Fruit fly (Drosophila melanogaster) whole organism, embryonic: Measurements from ENCODE around the gene Vha55.

Experiments used
- Abd-B ChIP-seq: fragments of 200-800 bp; sonication (Bioruptor generic); optimal IDR thresholded peaks from 2 replicates; lab custom pipeline; 2018; ENCODE audit warnings: missing biosample characterization, mild to moderate bottlenecking, missing genetic modification characterization, moderate library complexity
- Atf-2 ChIP-seq: fragments of 200-800 bp; sonication (Bioruptor generic); optimal IDR thresholded peaks from 2 replicates; lab custom pipeline; 2016; ENCODE audit warnings: missing biosample characterization, missing genetic modification characterization
- Bgb ChIP-seq: fragments of 200-800 bp; sonication (Bioruptor generic); IDR thresholded peaks from 2 replicates; pipeline ENCODE4 v1.3.6; 2022; ENCODE audit warnings: missing biosample characterization, missing genetic modification characterization; ENCODE audit not compliant: partially characterized antibody
- CG10147 ChIP-seq: fragments of 200-800 bp; sonication (Bioruptor generic); optimal IDR thresholded peaks from 2 replicates; lab custom pipeline; 2019; ENCODE audit warnings: missing biosample characterization, mild to moderate bottlenecking, missing genetic modification characterization, moderate library complexity
- CG10209 ChIP-seq: fragments of 200-800 bp; sonication (Bioruptor generic); optimal IDR thresholded peaks from 3 replicates; lab custom pipeline; 2017; ENCODE audit warnings: missing biosample characterization, mild to moderate bottlenecking, missing genetic modification characterization, missing genetic modification reagents
- CG10431 ChIP-seq: fragments of 200-800 bp; sonication (Bioruptor generic); optimal IDR thresholded peaks from 3 replicates; lab custom pipeline; 2018; ENCODE audit warnings: missing biosample characterization, mild to moderate bottlenecking, missing genetic modification characterization
- CG11696 ChIP-seq: fragments of 200-800 bp; sonication (Bioruptor generic); IDR thresholded peaks from 2 replicates; pipeline ENCODE4 v1.3.6; 2022; ENCODE audit warnings: missing biosample characterization, missing genetic modification characterization
- CG12071 ChIP-seq: fragments of 200-800 bp; sonication (Bioruptor generic); optimal IDR thresholded peaks from 3 replicates; lab custom pipeline; 2018; ENCODE audit warnings: missing biosample characterization, mild to moderate bottlenecking, missing genetic modification characterization
- CG13123 ChIP-seq: fragments of 200-800 bp; sonication (Bioruptor generic); optimal IDR thresholded peaks from 2 replicates; lab custom pipeline; 2016; ENCODE audit warnings: missing biosample characterization, missing genetic modification characterization
- CG13894 ChIP-seq: fragments of 200-800 bp; sonication (Bioruptor generic); optimal IDR thresholded peaks from 3 replicates; lab custom pipeline; 2018; ENCODE audit warnings: missing biosample characterization, mild to moderate bottlenecking, missing genetic modification characterization, moderate library complexity
- CG14050 ChIP-seq: fragments of 200-800 bp; sonication (Bioruptor generic); IDR thresholded peaks from 3 replicates; pipeline ENCODE4 v1.3.6; 2022; ENCODE audit warnings: missing biosample characterization, missing genetic modification characterization
- CG14441 ChIP-seq: fragments of 200-800 bp; sonication (Bioruptor generic); IDR thresholded peaks from 2 replicates; pipeline ENCODE4 v1.3.6; 2022; ENCODE audit warnings: missing biosample characterization, missing genetic modification characterization
- CG1792 ChIP-seq: fragments of 200-800 bp; sonication (Bioruptor generic); optimal IDR thresholded peaks from 2 replicates; lab custom pipeline; 2016; ENCODE audit warnings: missing biosample characterization, missing genetic modification characterization
- CG4328 ChIP-seq: fragments of 200-800 bp; sonication (Bioruptor generic); optimal IDR thresholded peaks from 3 replicates; lab custom pipeline; 2017; ENCODE audit warnings: missing biosample characterization, missing genetic modification reagents, missing genetic modification characterization
- CG4854 ChIP-seq: fragments of 200-800 bp; sonication (Bioruptor generic); optimal IDR thresholded peaks from 2 replicates; lab custom pipeline; 2016; ENCODE audit warnings: missing biosample characterization, missing genetic modification characterization, inconsistent platforms
- CG5245 ChIP-seq: fragments of 200-800 bp; sonication (Bioruptor generic); optimal IDR thresholded peaks from 3 replicates; lab custom pipeline; 2016; ENCODE audit warnings: missing biosample characterization, missing genetic modification characterization
- CG9437 ChIP-seq: fragments of 200-800 bp; sonication (Bioruptor generic); optimal IDR thresholded peaks from 2 replicates; lab custom pipeline; 2018; ENCODE audit warnings: missing biosample characterization, mild to moderate bottlenecking, missing genetic modification characterization
- CoRest ChIP-seq: fragments of 200-800 bp; sonication (Bioruptor generic); optimal IDR thresholded peaks from 3 replicates; lab custom pipeline; 2018; ENCODE audit warnings: missing biosample characterization, mild to moderate bottlenecking, missing genetic modification characterization, moderate library complexity
- Fer2 ChIP-seq: fragments of 200-800 bp; sonication (Bioruptor generic); optimal IDR thresholded peaks from 2 replicates; lab custom pipeline; 2018; ENCODE audit warnings: missing biosample characterization, mild to moderate bottlenecking, missing genetic modification characterization, moderate library complexity
- H2.0 ChIP-seq: fragments of 200-800 bp; sonication (Bioruptor generic); IDR thresholded peaks from 2 replicates; pipeline ENCODE4 v1.3.6; 2022; ENCODE audit warnings: missing biosample characterization, missing genetic modification characterization
- Jarid2 ChIP-seq: fragments of 200-800 bp; sonication (Bioruptor generic); optimal IDR thresholded peaks from 3 replicates; lab custom pipeline; 2017; ENCODE audit warnings: mild to moderate bottlenecking, missing biosample characterization, missing genetic modification reagents, missing genetic modification characterization
- Lim3 ChIP-seq: fragments of 200-800 bp; sonication (Bioruptor generic); IDR thresholded peaks from 2 replicates; pipeline ENCODE4 v1.3.6; 2022; ENCODE audit warnings: missing biosample characterization, missing genetic modification characterization
- Med ChIP-seq: fragments of 200-800 bp; sonication (Bioruptor generic); peaks from one replicate; lab custom pipeline; 2016; ENCODE audit warnings: missing biosample characterization, missing genetic modification characterization, mild to moderate bottlenecking, inconsistent platforms, moderate library complexity
- Mrtf ChIP-seq: fragments of 200-800 bp; sonication (Bioruptor generic); IDR thresholded peaks from 3 replicates; pipeline ENCODE4 v1.3.6; 2022; ENCODE audit warnings: missing biosample characterization, missing genetic modification characterization
- NC2α ChIP-seq: fragments of 200-800 bp; sonication (Bioruptor generic); optimal IDR thresholded peaks from 2 replicates; lab custom pipeline; 2016; ENCODE audit warnings: missing biosample characterization, missing genetic modification characterization
- NK7.1 ChIP-seq: fragments of 200-800 bp; sonication (Bioruptor generic); optimal IDR thresholded peaks from 3 replicates; lab custom pipeline; 2016; ENCODE audit warnings: missing biosample characterization, missing genetic modification characterization
- Nf-YA ChIP-seq: fragments of 200-800 bp; sonication (Bioruptor generic); IDR thresholded peaks from 2 replicates; pipeline ENCODE4 v1.3.6; 2022; ENCODE audit warnings: missing biosample characterization, missing genetic modification characterization
- Sry-β ChIP-seq: fragments of 200-800 bp; sonication (Bioruptor generic); optimal IDR thresholded peaks from 2 replicates; lab custom pipeline; 2018; ENCODE audit warnings: missing biosample characterization, mild to moderate bottlenecking, missing genetic modification characterization, moderate library complexity
- Sry-δ ChIP-seq: fragments of 200-800 bp; sonication (Bioruptor generic); optimal IDR thresholded peaks from 2 replicates; lab custom pipeline; 2016; ENCODE audit warnings: missing biosample characterization, missing genetic modification characterization
- Taf1 ChIP-seq: fragments of 200-800 bp; sonication (Bioruptor generic); IDR thresholded peaks from 2 replicates; pipeline ENCODE4 v1.3.6; 2022; ENCODE audit warnings: missing biosample characterization, missing genetic modification characterization
- ase ChIP-seq: fragments of 200-800 bp; sonication (Bioruptor generic); IDR thresholded peaks from 3 replicates; pipeline ENCODE4 v1.3.6; 2022; ENCODE audit warnings: missing biosample characterization, missing genetic modification characterization
- ato ChIP-seq: fragments of 200-800 bp; sonication (Bioruptor generic); IDR thresholded peaks from 2 replicates; pipeline ENCODE4 v1.3.6; 2022; ENCODE audit warnings: missing biosample characterization, missing genetic modification characterization; ENCODE audit not compliant: partially characterized antibody
- bigmax ChIP-seq: fragments of 200-800 bp; sonication (Bioruptor generic); optimal IDR thresholded peaks from 2 replicates; lab custom pipeline; 2018; ENCODE audit warnings: missing biosample characterization, mild to moderate bottlenecking, missing genetic modification characterization
- br ChIP-seq: fragments of >200 bp; optimal IDR thresholded peaks from 2 replicates; lab custom pipeline; 2017
- crc ChIP-seq: fragments of 200-800 bp; sonication (Bioruptor generic); optimal IDR thresholded peaks from 2 replicates; lab custom pipeline; 2016; ENCODE audit warnings: missing biosample characterization, missing genetic modification characterization
- danr ChIP-seq: fragments of 200-800 bp; sonication (Bioruptor generic); IDR thresholded peaks from 2 replicates; pipeline ENCODE4 v1.3.6; 2022; ENCODE audit warnings: missing biosample characterization, missing genetic modification characterization
- dpn ChIP-seq, 2 experiments: fragments of 200-800 bp; sonication (Bioruptor generic); optimal IDR thresholded peaks; 3 replicates each; lab custom pipeline; 2016; ENCODE audit warnings: missing biosample characterization in 2 of 2, missing genetic modification characterization in 2 of 2
- fd96Cb ChIP-seq: fragments of 200-800 bp; sonication (Bioruptor generic); optimal IDR thresholded peaks from 2 replicates; lab custom pipeline; 2018; ENCODE audit warnings: missing biosample characterization, mild to moderate bottlenecking, missing genetic modification characterization, moderate library complexity
- gt ChIP-seq: fragments of 200-800 bp; sonication (Bioruptor generic); IDR thresholded peaks from 2 replicates; pipeline ENCODE4 v1.3.6; 2022; ENCODE audit warnings: missing biosample characterization, missing genetic modification characterization
- kni ChIP-seq: fragments of 200-800 bp; sonication (Bioruptor generic); optimal IDR thresholded peaks from 3 replicates; lab custom pipeline; 2017; ENCODE audit warnings: mild to moderate bottlenecking, missing biosample characterization, missing genetic modification reagents, missing genetic modification characterization
- lab ChIP-seq: fragments of 200-800 bp; sonication (Bioruptor generic); optimal IDR thresholded peaks from 3 replicates; lab custom pipeline; 2017; ENCODE audit warnings: missing biosample characterization, missing genetic modification characterization, mild to moderate bottlenecking, moderate library complexity, missing genetic modification reagents
- lilli ChIP-seq: fragments of 200-800 bp; sonication (Bioruptor generic); optimal IDR thresholded peaks from 3 replicates; lab custom pipeline; 2016; ENCODE audit warnings: missing biosample characterization, missing genetic modification characterization
- mam ChIP-seq: fragments of 200-800 bp; sonication (Bioruptor generic); optimal IDR thresholded peaks from 3 replicates; lab custom pipeline; 2016; ENCODE audit warnings: missing biosample characterization, missing genetic modification characterization
- org-1 ChIP-seq: fragments of 200-800 bp; sonication (Bioruptor generic); optimal IDR thresholded peaks from 2 replicates; lab custom pipeline; 2017; ENCODE audit warnings: missing biosample characterization, missing genetic modification characterization
- otp ChIP-seq: fragments of 200-800 bp; sonication (Bioruptor generic); IDR thresholded peaks from 3 replicates; pipeline ENCODE4, ENCODE4 v1.3.6; 2022; ENCODE audit warnings: missing biosample characterization, missing genetic modification characterization
- phol ChIP-seq: fragments of 200-800 bp; sonication (Bioruptor generic); optimal IDR thresholded peaks from 3 replicates; lab custom pipeline; 2018; ENCODE audit warnings: missing biosample characterization, mild to moderate bottlenecking, missing genetic modification characterization, moderate library complexity
- ro ChIP-seq: fragments of 200-800 bp; sonication (Bioruptor generic); IDR thresholded peaks from 2 replicates; pipeline ENCODE4 v1.3.6; 2022; ENCODE audit warnings: missing biosample characterization, missing genetic modification characterization
- sim ChIP-seq: fragments of 200-800 bp; sonication (Bioruptor generic); IDR thresholded peaks from 2 replicates; pipeline ENCODE4 v1.3.6; 2022; ENCODE audit warnings: missing biosample characterization, missing genetic modification characterization
- slbo ChIP-seq: fragments of 200-800 bp; sonication (Bioruptor generic); IDR thresholded peaks from 2 replicates; pipeline ENCODE4 v1.3.6; 2022; ENCODE audit warnings: missing biosample characterization, missing genetic modification characterization
- tx ChIP-seq: fragments of 200-800 bp; sonication (Bioruptor generic); optimal IDR thresholded peaks from 2 replicates; lab custom pipeline; 2016; ENCODE audit warnings: missing biosample characterization, missing genetic modification characterization
- usp ChIP-seq: fragments of >200 bp; optimal IDR thresholded peaks from 2 replicates; lab custom pipeline; 2017; ENCODE audit warnings: missing biosample characterization, missing genetic modification characterization

Gene Vha55

dm6 chr3R:12637961-12638531 is 10.4 kb upstream of the Vha55 start, which contains the start of gene CG11608 (continued):
- TF ChIP-seq Abd-B (GFP tag; lab: Kevin White, UChicago) (peak; percentile 46), phol (tag; lab: Kevin White, UChicago) (peak; percentile 2), CG13894 (tag; lab: Kevin White, UChicago) (no peak), tx (GFP tag; lab: Kevin White, UChicago) (no peak), Lim3 (GFP tag; lab: Robert Waterston, UW) (no peak), CG4328 (GFP tag; lab: Kevin White, UChicago) (no peak), CG5245 (GFP tag; lab: Kevin White, UChicago) (no peak), lilli (GFP tag; lab: Kevin White, UChicago) (no peak), CG10209 (no peak), Sry-δ (no peak), CG10147 (GFP tag; lab: Kevin White, UChicago) (no peak), ase (no peak), org-1 (GFP tag; lab: Kevin White, UChicago) (no peak), Nf-YA (no peak), Med (GFP tag; lab: Kevin White, UChicago) (peak; percentile 19), CoRest (tag; lab: Kevin White, UChicago) (no peak), Bgb (GFP tag; lab: Robert Waterston, UW) (peak; percentile 67), usp (GFP tag; lab: Kevin White, UChicago) (no peak), lab (GFP tag; lab: Kevin White, UChicago) (no peak), Fer2 (tag; lab: Kevin White, UChicago) (no peak), CG14050 (no peak), Sry-β (GFP tag; lab: Kevin White, UChicago) (no peak), bigmax (GFP tag; lab: Kevin White, UChicago) (no peak), CG9437 (no peak), otp (GFP tag; lab: Robert Waterston, UW) (no peak), dpn (GFP tag; optimal IDR thresholded peaks at IDR 0.05; lab: Kevin White, UChicago) (no peak)

dm6 chr3R:12636240-12636639 is 8.6 kb upstream of the Vha55 start, which contains the start of gene CG11600:
Gene CG11600 (plus strand): TSS chr3R:12636540.
- TF ChIP-seq kni (GFP tag; lab: Kevin White, UChicago), result no peak
- no peak for TF ChIP-seq fd96Cb (tag; lab: Kevin White, UChicago)
- no peak for TF ChIP-seq crc
- no peak for TF ChIP-seq Mrtf (GFP tag; lab: Robert Waterston, UW)
- no peak for TF ChIP-seq H2.0
- TF ChIP-seq danr, result no peak
- no peak for TF ChIP-seq tx (GFP tag; lab: Kevin White, UChicago)
- no peak for TF ChIP-seq ro (GFP tag; lab: Robert Waterston, UW)
- TF ChIP-seq CG12071 (GFP tag; lab: Kevin White, UChicago), result no peak
- no peak for TF ChIP-seq CG13123 (GFP tag; lab: Kevin White, UChicago)
- TF ChIP-seq NC2α, result no peak
- no peak for TF ChIP-seq CG11696 (GFP tag; lab: Robert Waterston, UW)

- TF ChIP-seq Atf-2 (GFP tag; lab: Kevin White, UChicago) (no peak), slbo (GFP tag; lab: Robert Waterston, UW) (no peak), CG14441 (GFP tag; lab: Robert Waterston, UW) (no peak), Taf1 (GFP tag; lab: Robert Waterston, UW) (no peak), gt (no peak), CG13894 (tag; lab: Kevin White, UChicago) (no peak), sim (GFP tag; lab: Robert Waterston, UW) (no peak), mam (GFP tag; lab: Kevin White, UChicago) (no peak), CG4854 (GFP tag; lab: Kevin White, UChicago) (no peak), NK7.1 (GFP tag; lab: Kevin White, UChicago) (no peak), ato (GFP tag; lab: Robert Waterston, UW) (no peak), CG10431 (GFP tag; lab: Kevin White, UChicago) (no peak), br (no peak), Jarid2 (no peak), CG1792 (no peak)
Observed at dm6 chr3R:12634617-12635016, 7.0 kb upstream of the Vha55 start, which contains the start of gene CG11598. Gene CG11598 (plus strand): TSS chr3R:12634917.
